Worm (Caenorhabditis elegans): ENCODE results near the gene T02G5.7.

T02G5.7 gene

DNA sequence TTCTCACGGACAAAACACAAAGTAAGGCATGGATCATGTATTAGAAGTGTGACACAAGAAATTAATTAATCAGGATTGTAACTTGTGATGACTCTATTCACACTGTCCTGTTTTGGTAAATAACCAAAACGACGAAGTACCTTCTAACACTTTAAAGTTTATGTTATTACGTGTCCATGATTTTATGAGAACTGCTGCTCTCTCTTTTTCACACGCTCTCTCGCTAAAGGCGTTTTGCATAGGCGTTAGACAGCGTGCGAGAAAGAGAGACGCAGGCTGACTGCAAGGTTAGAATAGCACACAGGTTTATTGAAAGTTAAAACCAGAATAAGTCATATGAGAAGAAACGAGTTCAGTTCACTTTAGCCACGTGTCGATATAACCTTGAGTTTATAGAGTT lies 14.7 kb downstream of the T02G5.7 start:
- no peak for TF ChIP-seq lin-15B (tag; optimal IDR thresholded peaks at IDR 0.05)
- TF ChIP-seq efl-1 (optimal IDR thresholded peaks at IDR 0.05) = peak; percentile 44
- TF ChIP-seq efl-1 (GFP tag; optimal IDR thresholded peaks at IDR 0.05 in 1 of 2) = no peak
- TF ChIP-seq ceh-88 (GFP tag; IDR thresholded peaks at IDR 0.05) = peak; percentile 25; the same call in 1 of the 2 replicates
- peak in 1 of 3 experiments; percentile 13 for TF ChIP-seq dpl-1 (GFP tag; optimal IDR thresholded peaks at IDR 0.05)
- TF ChIP-seq lin-14 (GFP tag; optimal IDR thresholded peaks at IDR 0.05) = peak; percentile 89
- TF ChIP-seq nhr-19 (GFP tag; conservative IDR thresholded peaks at IDR 0.05) = peak; percentile 55
- TF ChIP-seq lin-35 (GFP tag; optimal IDR thresholded peaks at IDR 0.05) = peak in 1 of 2 experiments; percentile 51
- no peak for TF ChIP-seq efl-3 (GFP tag; optimal IDR thresholded peaks at IDR 0.05)
- TF ChIP-seq grh-1 (GFP tag; IDR thresholded peaks at IDR 0.05) = peak; percentile 96
- no peak for TF ChIP-seq ceh-8 (GFP tag; optimal IDR thresholded peaks at IDR 0.05)
- TF ChIP-seq C16A3.4 (tag; optimal IDR thresholded peaks at IDR 0.05) = no peak
- TF ChIP-seq dsc-1 (tag; optimal IDR thresholded peaks at IDR 0.05) = peak; percentile 6
- peak; percentile 26 to 54 for TF ChIP-seq lsy-2 (tag; optimal IDR thresholded peaks at IDR 0.05)
- TF ChIP-seq isw-1 (GFP tag; IDR thresholded peaks at IDR 0.05) = peak; percentile 12; the same call in 1 of the 2 replicates
- TF ChIP-seq nhr-85 (tag) = peak; percentile 98
- TF ChIP-seq sup-37 (GFP tag; optimal IDR thresholded peaks at IDR 0.05) = no peak
- TF ChIP-seq elt-3 (tag; optimal IDR thresholded peaks at IDR 0.05) = peak in 1 of 6 experiments; percentile 44
- TF ChIP-seq nhr-90 (tag; optimal IDR thresholded peaks at IDR 0.05; ENCODE audit: poor library complexity) = peak; percentile 59
- peak; percentile 24 for TF ChIP-seq pax-3 (tag; optimal IDR thresholded peaks at IDR 0.05)
- peak; percentile 47 for TF ChIP-seq swsn-7 (tag; optimal IDR thresholded peaks at IDR 0.05)
- no peak for TF ChIP-seq nhr-12 (tag; optimal IDR thresholded peaks at IDR 0.05)
- TF ChIP-seq blmp-1 (tag; optimal IDR thresholded peaks at IDR 0.05) = peak; percentile 12
- peak; percentile 39 for TF ChIP-seq nhr-47 (tag; optimal IDR thresholded peaks at IDR 0.05)
- no peak for TF ChIP-seq ceh-90 (tag; optimal IDR thresholded peaks at IDR 0.05)
- TF ChIP-seq rnt-1 (tag; optimal IDR thresholded peaks at IDR 0.05) = peak; percentile 12
- TF ChIP-seq irx-1 (tag; optimal IDR thresholded peaks at IDR 0.05) = peak; percentile 0
- peak; percentile 42 for TF ChIP-seq mep-1 (tag; optimal IDR thresholded peaks at IDR 0.05)
- TF ChIP-seq xbp-1 (tag; optimal IDR thresholded peaks at IDR 0.05) = peak; percentile 58
- TF ChIP-seq nhr-71 (tag; optimal IDR thresholded peaks at IDR 0.05) = peak; percentile 82
- TF ChIP-seq jun-1 (tag; optimal IDR thresholded peaks at IDR 0.05) = no peak
- peak; percentile 41 for TF ChIP-seq lir-3 (tag; optimal IDR thresholded peaks at IDR 0.05; ENCODE audit: poor library complexity)
- TF ChIP-seq vab-15 (tag; optimal IDR thresholded peaks at IDR 0.05) = peak; percentile 69
- TF ChIP-seq pag-3 (tag; optimal IDR thresholded peaks at IDR 0.05; ENCODE audit: borderline replicate concordance, insufficient read depth) = no peak
- TF ChIP-seq mab-9 (GFP tag; IDR thresholded peaks at IDR 0.05) = peak; percentile 39; the same call in 1 of the 2 replicates
- TF ChIP-seq tlp-1 (tag; optimal IDR thresholded peaks at IDR 0.05) = no peak
- no peak for TF ChIP-seq aly-2 (tag; optimal IDR thresholded peaks at IDR 0.05)
- TF ChIP-seq sox-4 (tag; optimal IDR thresholded peaks at IDR 0.05) = no peak
- peak; percentile 73 for TF ChIP-seq snu-23 (GFP tag; optimal IDR thresholded peaks at IDR 0.05)
- no peak for TF ChIP-seq ztf-4 (tag; optimal IDR thresholded peaks at IDR 0.05)
- TF ChIP-seq nhr-20 (tag; optimal IDR thresholded peaks at IDR 0.05) = peak; percentile 83
- TF ChIP-seq mdl-1 (tag; optimal IDR thresholded peaks at IDR 0.05) = peak in 1 of 2 experiments; percentile 38

DNA sequence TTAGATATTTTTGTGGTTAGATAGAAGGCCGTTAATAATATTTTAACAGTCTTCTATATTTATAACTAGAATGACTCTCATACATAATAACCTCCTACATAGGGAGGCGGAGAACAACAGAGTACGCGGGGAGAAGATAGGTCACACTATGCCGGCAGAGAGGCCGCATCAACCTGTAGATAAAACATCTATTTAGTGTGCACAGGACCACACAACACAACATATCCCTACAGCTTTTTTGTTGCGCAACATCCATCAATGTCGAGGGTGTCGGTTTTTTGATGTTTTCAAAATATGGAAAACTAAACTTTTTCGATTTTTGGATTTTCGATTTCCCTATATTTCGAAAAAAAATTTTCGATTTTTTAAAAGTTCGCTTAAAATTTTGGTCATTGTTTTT lies 15.4 kb downstream of the T02G5.7 start:
- TF ChIP-seq fkh-4 (tag; optimal IDR thresholded peaks at IDR 0.05; ENCODE audit: borderline replicate concordance) (no peak), irx-1 (tag; optimal IDR thresholded peaks at IDR 0.05) (no peak), efl-1 (optimal IDR thresholded peaks at IDR 0.05) (no peak), efl-1 (GFP tag; optimal IDR thresholded peaks at IDR 0.05 in 1 of 2) (peak in 1 of 2 experiments; percentile 2)

Measured in whole organism, L1 larva.